Worm (Caenorhabditis elegans) whole organism, L1 larva: ENCODE measurements around the gene C11H1.7.

Source experiments
- C34B4.2 ChIP-seq: sonication (generic microtip); optimal IDR thresholded peaks from 2 replicates; lab custom pipeline; 2017; ENCODE audit warnings: mild to moderate bottlenecking, missing genetic modification characterization, missing compliant biosample characterization
- aly-2 ChIP-seq: fragments of 150-350 bp; optimal IDR thresholded peaks from 2 replicates; lab custom pipeline; 2014; ENCODE audit warnings: missing biosample characterization, missing genetic modification characterization
- ama-1 ChIP-seq: fragments of 150-350 bp; optimal IDR thresholded peaks from 2 replicates; lab custom pipeline; 2014
- dpl-1 ChIP-seq, 3 experiments: fragments of 150-350 bp in 2 of 3; sonication (generic microtip) in 1 of 3; optimal IDR thresholded peaks; 2 replicates each; lab custom pipeline; 2014 to 2017; ENCODE audit warnings: missing biosample characterization in 3 of 3, missing genetic modification characterization in 3 of 3, missing genetic modification reagents in 3 of 3
- grh-1 ChIP-seq: fragments of 200-800 bp; sonication (Bioruptor generic); IDR thresholded peaks from 2 replicates; pipeline ENCODE4 v1.3.6; 2022; ENCODE audit warnings: missing genetic modification reagents, missing genetic modification characterization, missing compliant biosample characterization
- nhr-71 ChIP-seq: sonication (generic microtip); optimal IDR thresholded peaks from 2 replicates; lab custom pipeline; 2016; ENCODE audit warnings: mild to moderate bottlenecking, missing genetic modification characterization, moderate library complexity, missing compliant biosample characterization
- pax-3 ChIP-seq: fragments of 200-800 bp; sonication (Bioruptor generic); optimal IDR thresholded peaks from 2 replicates; lab custom pipeline; 2018; ENCODE audit warnings: mild to moderate bottlenecking, missing genetic modification characterization, moderate library complexity, missing compliant biosample characterization
- unc-62 ChIP-seq: fragments of 150-350 bp; optimal IDR thresholded peaks from 2 replicates; lab custom pipeline; 2014; ENCODE audit warnings: missing biosample characterization, missing genetic modification reagents, missing genetic modification characterization
- unc-86 ChIP-seq: sonication (generic microtip); optimal IDR thresholded peaks from 2 replicates; lab custom pipeline; 2016; ENCODE audit warnings: missing genetic modification characterization, missing compliant biosample characterization

DNA sequence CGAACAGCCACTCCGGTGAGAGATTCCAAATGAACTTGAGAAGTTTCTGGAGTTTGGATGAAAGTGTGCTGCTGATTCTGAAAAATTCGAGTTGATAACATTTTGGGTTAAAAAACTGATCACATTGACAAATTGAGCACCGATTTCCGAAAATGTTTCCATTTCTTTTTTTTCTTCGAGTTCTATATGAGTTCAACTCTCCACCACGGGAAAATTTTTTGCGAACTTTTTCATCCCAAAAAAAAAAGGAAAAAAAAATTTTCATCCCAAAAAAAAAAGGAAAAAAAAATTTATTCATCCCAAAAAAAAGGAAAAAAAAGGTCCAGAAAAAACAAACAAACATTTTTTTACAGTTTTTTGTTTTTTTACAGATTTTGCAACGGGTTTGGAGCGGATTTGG lies 50.0 kb downstream of the C11H1.7 start, which contains the start of gene Y60A9A.1:
- TF ChIP-seq pax-3 (tag; lab: Kevin White, UChicago), result no peak
- no peak for TF ChIP-seq C34B4.2 (tag; lab: Kevin White, UChicago)
- TF ChIP-seq aly-2, result no peak
- TF ChIP-seq unc-62 (GFP tag; lab: Kevin White, UChicago), result no peak
- TF ChIP-seq grh-1 (GFP tag; lab: Robert Waterston, UW), result no peak
- no peak for TF ChIP-seq dpl-1 (GFP tag; optimal IDR thresholded peaks at IDR 0.05; lab: Kevin White, UChicago)
- no peak for TF ChIP-seq nhr-71 (tag; lab: Kevin White, UChicago)
- TF ChIP-seq unc-86 (tag; lab: Kevin White, UChicago), result no peak
- no peak for TF ChIP-seq ama-1 (lab: Kevin White, UChicago)
